Worm (Caenorhabditis elegans) whole organism, L4 larva: ENCODE measurements around the gene C33B4.5.

ENCODE experiments used
- Y105C5A.15 ChIP-seq: fragments of 200-800 bp; sonication (Bioruptor generic); IDR thresholded peaks from 2 replicates; pipeline ENCODE4 v1.3.6; 2022; ENCODE audit warnings: missing genetic modification characterization, missing compliant biosample characterization
- fos-1 ChIP-seq: fragments of 150-350 bp; optimal IDR thresholded peaks from 2 replicates; lab custom pipeline; 2014; ENCODE audit warnings: missing biosample characterization, missing genetic modification characterization
- snpc-4 ChIP-seq: fragments of 150-350 bp; optimal IDR thresholded peaks from 2 replicates; lab custom pipeline; 2014; ENCODE audit warnings: missing biosample characterization, missing genetic modification characterization
- tra-1 ChIP-seq: fragments of 200-800 bp; sonication (Bioruptor generic); IDR thresholded peaks from 2 replicates; pipeline ENCODE4 v1.3.6; 2022; ENCODE audit warnings: missing genetic modification reagents, missing genetic modification characterization, missing compliant biosample characterization

DNA sequence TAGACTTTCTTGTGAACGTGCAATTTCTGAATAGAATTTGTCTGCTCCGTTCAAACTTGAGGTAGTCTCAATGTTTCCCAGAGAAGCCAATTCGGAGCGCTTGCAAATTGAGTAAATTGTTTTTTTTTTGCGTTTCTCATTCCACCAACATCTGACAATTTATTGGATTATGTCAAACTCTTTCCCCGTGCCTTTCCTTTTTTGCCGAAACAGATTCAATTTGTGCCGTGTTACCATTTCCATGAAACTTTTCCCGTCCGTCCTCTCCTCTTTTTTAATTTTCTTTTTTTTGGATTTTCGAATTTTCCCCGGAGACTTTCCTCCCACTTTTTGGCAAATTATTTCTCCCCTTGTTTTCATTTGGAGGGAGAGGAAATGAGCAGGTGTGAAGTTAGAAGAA lies 29.7 kb upstream of the C33B4.5 start:
- TF ChIP-seq snpc-4 (tag; lab: Kevin White, UChicago) (no peak), fos-1 (tag; lab: Kevin White, UChicago) (no peak), tra-1 (GFP tag; lab: Robert Waterston, UW) (no peak), Y105C5A.15 (GFP tag; lab: Robert Waterston, UW) (no peak)
